Fruit fly (Drosophila melanogaster): ENCODE measurements around the gene Cdep.
A peak's percentile ranks its signal among the peaks of the same experiment; 100 is the strongest.

Gene Cdep

DNA sequence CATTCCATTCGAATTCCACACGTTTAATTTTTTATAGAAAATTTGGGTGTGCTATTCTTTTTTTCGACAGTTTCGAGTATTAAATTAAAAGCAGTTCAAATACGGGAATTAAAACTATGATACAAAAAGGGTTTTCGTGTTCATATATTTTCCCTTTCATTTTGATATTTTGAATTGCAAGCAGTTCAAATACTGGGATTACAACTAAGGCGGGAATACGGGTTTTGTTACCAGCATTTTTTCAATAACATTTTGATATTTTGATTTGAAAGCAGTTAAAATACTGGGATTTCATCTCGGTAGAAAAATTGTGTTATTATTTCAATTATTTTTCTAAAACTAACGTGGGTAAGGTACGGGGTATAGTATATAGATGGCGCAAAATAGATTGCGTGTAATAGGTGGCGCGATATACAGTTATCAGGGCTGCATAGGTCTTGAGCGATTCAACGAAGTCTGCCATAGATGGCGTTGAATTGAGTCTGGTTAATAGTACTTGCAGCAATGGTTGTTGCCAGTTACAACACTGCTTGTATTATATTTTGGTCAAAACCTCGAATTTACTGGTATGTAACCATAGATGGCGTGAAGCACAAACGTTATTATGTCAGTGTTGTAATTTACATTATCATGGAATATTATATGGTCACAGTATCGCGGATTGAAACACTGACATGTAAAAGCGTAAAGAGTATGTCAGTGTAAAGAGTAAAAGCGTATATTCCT, 60.2 kb downstream of the Cdep start (continued):
- TF ChIP-seq HmgD (GFP tag; optimal IDR thresholded peaks at IDR 0.05) (peak; percentile 84), CG11398 (GFP tag; optimal IDR thresholded peaks at IDR 0.05) (no peak), shn (GFP tag; optimal IDR thresholded peaks at IDR 0.05) (peak; percentile 70), CG3838 (GFP tag; optimal IDR thresholded peaks at IDR 0.05) (no peak), Gug (GFP tag; IDR thresholded peaks at IDR 0.05) (peak; percentile 41; the same call in 2 of the 4 replicates), sens-2 (GFP tag; IDR thresholded peaks at IDR 0.05) (no peak), CG18011 (GFP tag; optimal IDR thresholded peaks at IDR 0.05) (no peak), CG42726 (GFP tag; IDR thresholded peaks at IDR 0.05; ENCODE audit: partially characterized antibody) (peak; percentile 75), corto (GFP tag; optimal IDR thresholded peaks at IDR 0.05) (no peak), pita (GFP tag; optimal IDR thresholded peaks at IDR 0.05) (peak; percentile 97), CrebB (tag; optimal IDR thresholded peaks at IDR 0.05) (peak; percentile 13), CG4282 (GFP tag; optimal IDR thresholded peaks at IDR 0.05) (peak; percentile 70), tup (GFP tag; optimal IDR thresholded peaks at IDR 0.05) (no peak), mirr (GFP tag; optimal IDR thresholded peaks at IDR 0.05) (no peak), phol (tag; optimal IDR thresholded peaks at IDR 0.05) (peak; percentile 45), Sox100B (GFP tag; optimal IDR thresholded peaks at IDR 0.05) (no peak), CG33213 (GFP tag; optimal IDR thresholded peaks at IDR 0.05) (peak; percentile 83), CG10321 (GFP tag; IDR thresholded peaks at IDR 0.05) (no peak), knrl (GFP tag; IDR thresholded peaks at IDR 0.05; ENCODE audit: partially characterized antibody) (peak; percentile 82), gsb (GFP tag; IDR thresholded peaks at IDR 0.05) (no peak), vfl (GFP tag; optimal IDR thresholded peaks at IDR 0.05) (no peak), otp (GFP tag; IDR thresholded peaks at IDR 0.05) (peak; percentile 58; the same call in 1 of the 3 replicates), Optix (GFP tag; IDR thresholded peaks at IDR 0.05) (peak; percentile 59; the same call in 1 of the 3 replicates), CG8281 (tag; optimal IDR thresholded peaks at IDR 0.05) (no peak), maf-S (GFP tag; optimal IDR thresholded peaks at IDR 0.05) (peak; percentile 25), CG14050 (GFP tag; IDR thresholded peaks at IDR 0.05) (no peak), NK7.1 (GFP tag; optimal IDR thresholded peaks at IDR 0.05) (peak; percentile 49), D (optimal IDR thresholded peaks at IDR 0.05) (no peak), D (GFP tag; optimal IDR thresholded peaks at IDR 0.05) (no peak), CG1529 (GFP tag; optimal IDR thresholded peaks at IDR 0.05) (no peak), stwl (tag; optimal IDR thresholded peaks at IDR 0.05) (peak; percentile 17), CG3163 (GFP tag; optimal IDR thresholded peaks at IDR 0.05) (peak; percentile 67), CG14014 (GFP tag; IDR thresholded peaks at IDR 0.05) (peak; percentile 49; the same call in 1 of the 2 replicates), Asciz (GFP tag; optimal IDR thresholded peaks at IDR 0.05) (no peak), Spps (tag; optimal IDR thresholded peaks at IDR 0.05) (peak; percentile 26), pzg (GFP tag; optimal IDR thresholded peaks at IDR 0.05) (peak; percentile 31), YL-1 (GFP tag; optimal IDR thresholded peaks at IDR 0.05) (no peak), aop (GFP tag; IDR thresholded peaks at IDR 0.05) (no peak), Rfx (GFP tag; IDR thresholded peaks at IDR 0.05) (peak; percentile 83), CG13894 (tag; optimal IDR thresholded peaks at IDR 0.05) (peak; percentile 86), tin (GFP tag; optimal IDR thresholded peaks at IDR 0.05) (peak; percentile 82), grau (tag; optimal IDR thresholded peaks at IDR 0.05) (peak; percentile 56), HLH3B (GFP tag; IDR thresholded peaks at IDR 0.05) (peak; percentile 34; the same call in 1 of the 2 replicates), CG12104 (GFP tag; optimal IDR thresholded peaks at IDR 0.05) (no peak), HmgZ (tag; optimal IDR thresholded peaks at IDR 0.05) (peak; percentile 67), CG10565 (GFP tag; optimal IDR thresholded peaks at IDR 0.05) (no peak), Myb (GFP tag; optimal IDR thresholded peaks at IDR 0.05) (peak; percentile 67), CG13624 (GFP tag; optimal IDR thresholded peaks at IDR 0.05) (peak; percentile 61), CG32772 (GFP tag; IDR thresholded peaks at IDR 0.05) (peak; percentile 53; the same call in 1 of the 2 replicates), jing (GFP tag; optimal IDR thresholded peaks at IDR 0.05) (no peak)
